Worm (Caenorhabditis elegans) whole organism, L2 larva: ENCODE results near the gene ZK177.1.

Source experiments
- lin-11 ChIP-seq: fragments of 150-350 bp; sonication (generic microtip); optimal IDR thresholded peaks from 2 replicates; lab custom pipeline; 2014; ENCODE audit warnings: missing biosample characterization, missing genetic modification characterization, inconsistent platforms, mixed read lengths
- lsy-2 ChIP-seq, 2 experiments: fragments of 150-350 bp in 1 of 2; sonication (generic microtip) in 1 of 2; optimal IDR thresholded peaks; 2 replicates each; lab custom pipeline; 2014 to 2017; ENCODE audit warnings: missing biosample characterization in 2 of 2, missing genetic modification characterization in 2 of 2
- nhr-11 ChIP-seq: fragments of 150-350 bp; optimal IDR thresholded peaks from 2 replicates; lab custom pipeline; 2014; ENCODE audit warnings: missing biosample characterization, missing genetic modification characterization

- TF ChIP-seq lin-11 (tag; lab: Kevin White, UChicago) (no peak), nhr-11 (tag; lab: Kevin White, UChicago) (no peak), lsy-2 (tag; optimal IDR thresholded peaks at IDR 0.05; lab: Kevin White, UChicago) (no peak)
These were observed 26.8 kb downstream of the ZK177.1 start for ce11 chrII:5554788-5555187.
